Fruit fly (Drosophila melanogaster) whole organism, embryonic: Measurements from ENCODE around the gene dbf.

Experiments
- Awh ChIP-seq: fragments of 200-800 bp; sonication (Bioruptor generic); IDR thresholded peaks from 2 replicates; pipeline ENCODE4, ENCODE4 v1.3.6; 2022; ENCODE audit warnings: missing biosample characterization, missing genetic modification characterization
- CG10462 ChIP-seq: fragments of 200-800 bp; sonication (Bioruptor generic); optimal IDR thresholded peaks from 2 replicates; lab custom pipeline; 2016; ENCODE audit warnings: missing biosample characterization, missing genetic modification characterization
- CG11504 ChIP-seq: fragments of 200-800 bp; sonication (Bioruptor generic); optimal IDR thresholded peaks from 3 replicates; lab custom pipeline; 2019; ENCODE audit warnings: missing biosample characterization, mild to moderate bottlenecking, missing genetic modification characterization, moderate library complexity
- CG12155 ChIP-seq: fragments of 200-800 bp; sonication (Bioruptor generic); optimal IDR thresholded peaks from 3 replicates; lab custom pipeline; 2016; ENCODE audit warnings: missing biosample characterization, missing genetic modification characterization
- CG14965 ChIP-seq: fragments of 200-800 bp; sonication (Bioruptor generic); optimal IDR thresholded peaks from 2 replicates; lab custom pipeline; 2016; ENCODE audit warnings: missing biosample characterization, missing genetic modification characterization, borderline replicate concordance
- CG15269 ChIP-seq: fragments of 200-800 bp; sonication (Bioruptor generic); optimal IDR thresholded peaks from 2 replicates; lab custom pipeline; 2018; ENCODE audit warnings: missing biosample characterization, mild to moderate bottlenecking, missing genetic modification characterization, moderate library complexity
- CG15514 ChIP-seq: fragments of 200-800 bp; sonication (Bioruptor generic); optimal IDR thresholded peaks from 3 replicates; lab custom pipeline; 2017; ENCODE audit warnings: missing biosample characterization, missing genetic modification characterization, mild to moderate bottlenecking, moderate library complexity, missing genetic modification reagents
- CG2120 ChIP-seq: fragments of 200-800 bp; sonication (Bioruptor generic); optimal IDR thresholded peaks from 3 replicates; lab custom pipeline; 2016; ENCODE audit warnings: missing biosample characterization, missing genetic modification characterization
- CG2678 ChIP-seq: fragments of 200-800 bp; sonication (Bioruptor generic); optimal IDR thresholded peaks from 3 replicates; lab custom pipeline; 2019; ENCODE audit warnings: missing biosample characterization, mild to moderate bottlenecking, missing genetic modification characterization, moderate library complexity
- CG31441 ChIP-seq: fragments of 200-800 bp; sonication (Bioruptor generic); IDR thresholded peaks from 2 replicates; pipeline ENCODE4 v1.3.6; 2022; ENCODE audit warnings: missing biosample characterization, missing genetic modification characterization
- CG32532 ChIP-seq: fragments of 200-800 bp; sonication (Bioruptor generic); IDR thresholded peaks from 2 replicates; pipeline ENCODE4 v1.3.6; 2022; ENCODE audit warnings: missing biosample characterization, missing genetic modification characterization
- CG3281 ChIP-seq: fragments of 200-800 bp; sonication (Bioruptor generic); optimal IDR thresholded peaks from 3 replicates; lab custom pipeline; 2017; ENCODE audit warnings: missing biosample characterization, mild to moderate bottlenecking, missing genetic modification characterization
- CG34422 ChIP-seq: fragments of 200-800 bp; sonication (Bioruptor generic); IDR thresholded peaks from 3 replicates; pipeline ENCODE4 v1.3.6; 2022; ENCODE audit warnings: missing biosample characterization, missing genetic modification characterization
- CG4404 ChIP-seq: fragments of 200-800 bp; sonication (Bioruptor generic); IDR thresholded peaks from 2 replicates; pipeline ENCODE4 v1.3.6; 2022; ENCODE audit warnings: missing biosample characterization, missing genetic modification characterization
- CG6272 ChIP-seq: fragments of 200-800 bp; sonication (Bioruptor generic); IDR thresholded peaks from 2 replicates; pipeline ENCODE4 v1.3.6; 2022; ENCODE audit warnings: missing biosample characterization, missing genetic modification characterization
- CG7271 ChIP-seq: fragments of 200-800 bp; sonication (Bioruptor generic); optimal IDR thresholded peaks from 2 replicates; lab custom pipeline; 2018; ENCODE audit warnings: missing biosample characterization, mild to moderate bottlenecking, missing genetic modification characterization, moderate library complexity
- D19A ChIP-seq: fragments of 200-800 bp; optimal IDR thresholded peaks from 3 replicates; lab custom pipeline; 2019; ENCODE audit warnings: missing biosample characterization, mild to moderate bottlenecking, missing genetic modification characterization, moderate library complexity
- Fer3 ChIP-seq: fragments of 200-800 bp; sonication (Bioruptor generic); optimal IDR thresholded peaks from 2 replicates; lab custom pipeline; 2018; ENCODE audit warnings: missing biosample characterization, mild to moderate bottlenecking, missing genetic modification characterization, moderate library complexity
- GATAe ChIP-seq: fragments of 200-800 bp; sonication (Bioruptor generic); conservative IDR thresholded peaks from 2 replicates; pipeline ENCODE4 v1.3.6; 2022; ENCODE audit warnings: missing biosample characterization, missing genetic modification characterization
- Gug ChIP-seq: fragments of 200-800 bp; sonication (Bioruptor generic); IDR thresholded peaks from 4 replicates; pipeline ENCODE4 v1.3.6; 2022; ENCODE audit warnings: missing biosample characterization, missing genetic modification characterization
- Hr51 ChIP-seq, 2 experiments: fragments of 200-800 bp; sonication (Bioruptor generic); optimal IDR thresholded peaks; 2 replicates in 1 of 2; 3 replicates in 1 of 2; lab custom pipeline; 2016 to 2018; ENCODE audit warnings: missing biosample characterization in 2 of 2, missing genetic modification characterization in 2 of 2, mild to moderate bottlenecking in 1 of 2, moderate library complexity in 1 of 2
- MBD-R2 ChIP-seq: fragments of 200-800 bp; sonication (Bioruptor generic); IDR thresholded peaks from 2 replicates; pipeline ENCODE4 v1.3.6; 2022; ENCODE audit warnings: missing biosample characterization, missing genetic modification characterization
- Med ChIP-seq: fragments of 200-800 bp; sonication (Bioruptor generic); peaks from one replicate; lab custom pipeline; 2016; ENCODE audit warnings: missing biosample characterization, missing genetic modification characterization, mild to moderate bottlenecking, inconsistent platforms, moderate library complexity
- Meics ChIP-seq: fragments of 200-800 bp; sonication (Bioruptor generic); optimal IDR thresholded peaks from 2 replicates; lab custom pipeline; 2017; ENCODE audit warnings: missing biosample characterization, mild to moderate bottlenecking, missing genetic modification characterization
- PHDP ChIP-seq: fragments of 200-800 bp; sonication (Bioruptor generic); optimal IDR thresholded peaks from 3 replicates; lab custom pipeline; 2018; ENCODE audit warnings: missing biosample characterization, mild to moderate bottlenecking, missing genetic modification characterization, moderate library complexity
- Sin3A ChIP-seq: fragments of >200 bp; optimal IDR thresholded peaks from 2 replicates; lab custom pipeline; 2018
- Sox102F ChIP-seq: fragments of 200-800 bp; sonication (Bioruptor generic); optimal IDR thresholded peaks from 2 replicates; lab custom pipeline; 2018; ENCODE audit warnings: missing biosample characterization, mild to moderate bottlenecking, missing genetic modification characterization, moderate library complexity
- bcd ChIP-seq: fragments of 200-800 bp; sonication (Bioruptor generic); optimal IDR thresholded peaks from 2 replicates; lab custom pipeline; 2017; ENCODE audit warnings: missing biosample characterization, mild to moderate bottlenecking, missing genetic modification characterization
- chn ChIP-seq: fragments of 200-800 bp; sonication (Bioruptor generic); optimal IDR thresholded peaks from 2 replicates; lab custom pipeline; 2016; ENCODE audit warnings: missing biosample characterization, missing genetic modification characterization
- dmrt99B ChIP-seq: fragments of 200-800 bp; sonication (Bioruptor generic); optimal IDR thresholded peaks from 2 replicates; lab custom pipeline; 2018; ENCODE audit warnings: missing biosample characterization, mild to moderate bottlenecking, missing genetic modification characterization, moderate library complexity
- gem ChIP-seq: fragments of 200-800 bp; sonication (Bioruptor generic); optimal IDR thresholded peaks from 2 replicates; lab custom pipeline; 2019; ENCODE audit warnings: missing biosample characterization, mild to moderate bottlenecking, missing genetic modification characterization, moderate library complexity
- grau ChIP-seq: fragments of 200-800 bp; optimal IDR thresholded peaks from 3 replicates; lab custom pipeline; 2019; ENCODE audit warnings: missing biosample characterization, mild to moderate bottlenecking, missing genetic modification characterization, moderate library complexity
- grn ChIP-seq: fragments of 200-800 bp; sonication (Bioruptor generic); optimal IDR thresholded peaks from 3 replicates; lab custom pipeline; 2017; ENCODE audit warnings: missing biosample characterization, missing genetic modification characterization
- lola ChIP-seq, 3 experiments: fragments of >200 bp in 2 of 3; fragments of 200-800 bp in 1 of 3; sonication (Bioruptor generic) in 1 of 3; optimal IDR thresholded peaks; 2 replicates each; lab custom pipeline; 2017 to 2019; ENCODE audit warnings: missing biosample characterization in 3 of 3, missing genetic modification characterization in 3 of 3, mild to moderate bottlenecking in 1 of 3, moderate library complexity in 1 of 3
- nerfin-1 ChIP-seq: fragments of 200-800 bp; sonication (Bioruptor generic); optimal IDR thresholded peaks from 3 replicates; lab custom pipeline; 2019; ENCODE audit warnings: missing biosample characterization, mild to moderate bottlenecking, missing genetic modification characterization, moderate library complexity
- row ChIP-seq: fragments of 200-800 bp; sonication (Bioruptor generic); IDR thresholded peaks from 3 replicates; pipeline ENCODE4 v1.3.6; 2022; ENCODE audit warnings: missing biosample characterization, missing genetic modification characterization
- tap ChIP-seq: fragments of 200-800 bp; optimal IDR thresholded peaks from 3 replicates; lab custom pipeline; 2019; ENCODE audit warnings: missing biosample characterization, mild to moderate bottlenecking, missing genetic modification characterization, moderate library complexity
- unpg ChIP-seq: fragments of 200-800 bp; sonication (Bioruptor generic); optimal IDR thresholded peaks from 3 replicates; lab custom pipeline; 2018; ENCODE audit warnings: missing biosample characterization, mild to moderate bottlenecking, missing genetic modification characterization, moderate library complexity
- wor ChIP-seq: fragments of 200-800 bp; sonication (Bioruptor generic); IDR thresholded peaks from 2 replicates; pipeline ENCODE4 v1.3.6; 2022; ENCODE audit warnings: missing biosample characterization, missing genetic modification characterization
- zen ChIP-seq: fragments of 200-800 bp; sonication (Bioruptor generic); optimal IDR thresholded peaks from 3 replicates; lab custom pipeline; 2018; ENCODE audit warnings: missing biosample characterization, mild to moderate bottlenecking, missing genetic modification characterization, moderate library complexity

dbf gene

DNA sequence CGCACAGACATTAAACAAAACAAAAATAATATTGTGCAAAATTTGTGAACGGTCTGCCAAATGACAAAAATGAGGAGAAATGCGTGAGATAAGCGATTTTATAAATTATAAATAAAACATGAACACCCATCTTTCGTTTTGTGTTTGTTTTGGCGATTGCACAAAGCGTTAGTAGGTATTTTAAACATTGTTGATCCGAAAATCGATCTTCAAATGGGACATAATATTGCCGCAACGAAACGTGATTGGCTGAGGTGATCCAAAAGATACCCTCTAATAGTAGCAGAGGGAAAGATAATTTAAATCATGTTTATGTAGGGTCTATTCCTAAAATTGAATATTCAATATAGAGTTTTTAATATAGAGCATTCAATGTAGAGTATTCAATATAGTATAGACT, 28.2 kb downstream of the dbf start (continued):
- TF ChIP-seq CG34422 (GFP tag; lab: Robert Waterston, UW) (no peak), chn (GFP tag; lab: Kevin White, UChicago) (no peak), Sin3A (lab: Kevin White, UChicago) (no peak), CG6272 (GFP tag; lab: Robert Waterston, UW) (no peak), GATAe (GFP tag; lab: Robert Waterston, UW) (no peak), zen (tag; lab: Kevin White, UChicago) (no peak), D19A (tag; lab: Kevin White, UChicago) (peak; percentile 16), grn (GFP tag; lab: Kevin White, UChicago) (no peak), CG12155 (no peak), Awh (GFP tag; lab: Robert Waterston, UW) (no peak), tap (no peak)

DNA sequence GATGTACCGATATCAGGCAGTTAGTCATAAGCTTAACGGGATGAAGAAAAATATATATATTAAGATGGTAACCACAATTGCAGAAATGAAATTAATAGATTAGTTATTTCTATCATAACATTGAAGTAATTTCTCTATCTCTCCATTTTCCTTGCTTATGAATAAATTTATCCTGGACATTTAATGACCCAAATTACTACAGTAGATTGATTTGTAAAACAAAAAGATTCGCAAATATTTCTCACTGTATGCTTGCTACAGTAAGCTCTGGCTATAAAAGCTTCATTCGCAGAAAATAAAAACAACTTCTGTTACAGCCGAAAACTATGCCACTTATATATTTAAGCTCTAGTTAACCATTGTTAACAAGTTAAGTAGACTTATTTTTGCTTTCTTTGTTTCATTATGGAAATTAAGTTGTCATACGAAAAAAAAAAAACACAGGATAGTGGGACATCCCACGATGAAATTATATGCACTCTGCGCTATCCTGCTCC, 29.2 kb downstream of the dbf start, which contains the start of gene CG17105:
TSS of gene CG17105 (plus strand) at position 447 of the 497 bp plus-strand sequence.
- TF ChIP-seq Gug (GFP tag; lab: Robert Waterston, UW) (no peak), CG3281 (peak; percentile 3), CG15514 (no peak), gem (tag; lab: Kevin White, UChicago) (peak; percentile 39), Med (GFP tag; lab: Kevin White, UChicago) (peak; percentile 57), CG32532 (GFP tag; lab: Robert Waterston, UW) (peak; percentile 9; the same call in 1 of the 2 replicates), CG14965 (GFP tag; lab: Kevin White, UChicago) (no peak), Meics (GFP tag; lab: Kevin White, UChicago) (peak; percentile 14), CG10462 (GFP tag; lab: Kevin White, UChicago) (no peak), CG7271 (tag; lab: Kevin White, UChicago) (no peak), unpg (peak; percentile 26), row (GFP tag; lab: Robert Waterston, UW) (0 out of 3 replicates have a peak, but pooled peaks have one; percentile 19), CG31441 (GFP tag; lab: Robert Waterston, UW) (no peak), Fer3 (tag; lab: Kevin White, UChicago) (peak; percentile 6), grau (tag; lab: Kevin White, UChicago) (peak; percentile 80), nerfin-1 (tag; lab: Kevin White, UChicago) (no peak), CG2678 (tag; lab: Kevin White, UChicago) (peak; percentile 10), CG4404 (GFP tag; lab: Robert Waterston, UW) (no peak), Hr51 (GFP tag; optimal IDR thresholded peaks at IDR 0.05; lab: Kevin White, UChicago) (peak in 1 of 2 experiments; percentile 56), CG15269 (peak; percentile 14), Sox102F (GFP tag; lab: Kevin White, UChicago) (peak; percentile 24), bcd (peak; percentile 3), dmrt99B (peak; percentile 8), PHDP (peak; percentile 15), lola (GFP tag; optimal IDR thresholded peaks at IDR 0.05; lab: Kevin White, UChicago) (no peak), CG2120 (GFP tag; lab: Kevin White, UChicago) (peak; percentile 15), CG11504 (peak; percentile 11), MBD-R2 (GFP tag; lab: Robert Waterston, UW) (no peak), wor (no peak)
